Worm (Caenorhabditis elegans) whole organism, dauer: Measurements from ENCODE around the gene F14H12.2.

Source experiments
- unc-62 ChIP-seq: sonication (generic microtip); optimal IDR thresholded peaks from 2 replicates; lab custom pipeline; 2017; ENCODE audit warnings: missing biosample characterization, missing genetic modification reagents, missing genetic modification characterization

F14H12.2 gene

DNA sequence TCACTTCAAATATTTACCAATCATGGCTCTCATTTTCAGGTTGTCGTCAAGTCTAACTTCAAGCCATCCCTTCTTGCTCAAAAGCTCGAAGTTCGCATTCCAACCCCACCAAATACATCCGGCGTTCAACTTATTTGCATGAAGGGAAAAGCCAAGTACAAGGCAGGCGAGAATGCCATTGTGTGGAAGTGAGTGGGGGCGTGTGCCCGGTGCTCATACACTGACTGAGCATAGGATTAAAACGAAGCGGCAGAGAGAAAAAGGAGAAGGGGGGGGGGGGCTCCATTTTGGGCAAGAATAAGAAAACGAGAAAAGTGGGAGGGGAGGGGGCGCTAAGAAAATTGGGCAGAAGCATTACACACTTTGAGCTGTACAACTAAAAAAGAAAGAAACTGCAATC is 41.4 kb downstream of the F14H12.2 start:
- no peak for TF ChIP-seq unc-62

DNA sequence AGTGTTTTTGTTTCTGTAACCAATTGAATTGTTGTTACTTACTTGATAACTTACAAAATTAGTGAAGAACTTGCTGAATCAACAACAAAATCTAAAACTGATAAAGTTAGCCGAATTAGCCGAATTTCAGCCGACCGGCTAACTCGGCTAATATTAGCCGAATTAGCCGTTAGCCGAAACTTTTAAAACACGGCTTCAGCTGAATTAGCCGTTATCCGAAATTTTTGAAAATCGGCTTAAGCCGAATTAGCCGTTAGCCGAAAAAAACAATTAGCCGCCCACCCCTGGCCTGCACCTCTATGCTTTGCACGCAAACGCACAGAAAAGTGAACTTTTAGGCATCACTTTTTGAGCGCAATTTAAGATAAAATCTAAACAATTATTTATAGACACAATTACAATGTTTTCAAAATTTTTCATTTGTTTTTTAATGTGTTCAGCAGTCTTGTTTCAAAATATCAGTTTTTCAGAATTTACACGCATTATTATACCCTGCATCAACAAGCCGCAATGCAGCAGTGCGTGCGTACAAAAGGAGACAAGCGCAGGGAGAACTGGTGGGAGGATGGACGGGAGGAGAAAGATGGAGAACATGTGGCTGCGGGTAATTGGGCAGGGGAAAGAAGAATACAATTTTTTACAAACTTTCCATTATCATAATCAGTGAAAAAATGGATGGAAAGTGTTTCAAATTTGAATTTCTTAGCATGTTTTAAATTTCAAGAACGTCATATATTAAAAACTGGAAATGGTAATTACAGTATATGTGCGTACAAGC is 45.0 kb downstream of the F14H12.2 start:
- TF ChIP-seq unc-62 = no peak

DNA sequence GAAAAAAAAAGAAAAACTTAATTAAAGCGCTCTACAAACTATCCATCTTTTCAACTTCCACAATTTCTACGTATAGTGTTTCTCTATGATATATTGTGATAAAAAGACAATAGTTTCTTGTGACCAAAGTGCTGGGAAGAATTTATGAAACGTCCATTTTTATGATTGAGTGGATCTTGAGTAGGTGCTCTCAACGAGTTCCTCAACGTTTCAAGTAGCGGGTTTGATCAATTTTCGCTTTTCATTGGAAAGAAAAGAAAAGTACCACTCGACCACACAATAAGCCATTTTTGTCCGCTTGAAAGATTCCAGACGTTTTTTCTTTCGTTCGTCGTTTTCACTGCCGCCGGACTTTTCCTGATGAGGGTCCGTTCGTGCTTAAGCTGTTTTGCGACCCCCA is 47.2 kb downstream of the F14H12.2 start:
- TF ChIP-seq unc-62 = no peak

DNA sequence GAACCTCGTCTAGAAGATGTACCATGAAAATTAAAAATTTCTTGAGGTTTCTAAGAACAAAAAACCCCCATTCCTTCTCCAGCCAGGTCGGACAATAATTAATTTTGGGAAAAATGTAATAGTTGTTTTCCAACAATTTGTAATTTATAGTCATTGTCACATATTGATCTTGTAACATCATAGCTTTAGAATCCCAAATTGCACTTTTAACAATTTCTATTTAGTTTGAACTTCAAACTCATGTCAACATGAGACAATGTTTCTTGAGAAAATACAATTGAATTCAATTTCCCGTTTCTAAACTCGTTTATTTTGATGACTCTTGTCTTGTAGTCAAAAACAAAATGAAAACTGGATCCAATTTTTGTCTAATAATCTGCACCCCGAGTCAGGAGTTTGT is 50.0 kb downstream of the F14H12.2 start:
- TF ChIP-seq unc-62 = no peak
